Fruit fly (Drosophila melanogaster) whole organism, adult: Measurements from ENCODE around the gene CG32436.

Experiments
- Clk ChIP-seq: fragments of 200-800 bp; sonication (Bioruptor generic); optimal IDR thresholded peaks from 2 replicates; lab custom pipeline; 2017; ENCODE audit warnings: missing biosample characterization, missing genetic modification characterization
- pad ChIP-seq: fragments of 200-800 bp; sonication (Bioruptor generic); optimal IDR thresholded peaks from 3 replicates; lab custom pipeline; 2017; ENCODE audit warnings: missing biosample characterization, missing genetic modification characterization, mild to moderate bottlenecking, moderate library complexity, missing genetic modification reagents

DNA sequence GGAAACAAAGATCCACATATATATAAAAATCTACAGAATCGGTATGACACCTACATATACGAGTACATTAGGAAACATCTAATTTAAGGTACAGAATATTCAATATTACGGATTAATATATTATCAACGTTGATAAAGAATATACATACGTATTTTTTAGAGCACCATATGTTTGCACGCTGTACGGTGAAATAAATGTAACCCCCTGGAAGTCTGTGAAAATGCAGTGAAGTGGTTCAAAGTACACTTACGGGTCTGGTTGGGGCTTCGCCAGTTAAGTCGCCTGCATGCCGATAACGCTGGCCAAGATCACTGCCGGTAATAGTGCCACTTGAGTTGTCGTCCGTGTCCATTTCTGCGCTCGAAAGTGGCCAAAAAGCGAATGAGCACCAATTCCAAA is 40.2 kb upstream of the CG32436 start:
- no peak for TF ChIP-seq Clk (GFP tag; lab: Kevin White, UChicago)
- TF ChIP-seq pad: no peak
